Fruit fly (Drosophila melanogaster) whole organism, prepupa: ENCODE data around the gene CG7691.

ENCODE experiments used
- Blimp-1 ChIP-seq: fragments of 200-800 bp; sonication (Bioruptor generic); optimal IDR thresholded peaks from 3 replicates; lab custom pipeline; 2017; ENCODE audit warnings: missing biosample characterization, missing genetic modification characterization, mild to moderate bottlenecking, moderate library complexity, missing genetic modification reagents
- CG8319 ChIP-seq: fragments of 200-800 bp; sonication (Bioruptor generic); optimal IDR thresholded peaks from 3 replicates; lab custom pipeline; 2016; ENCODE audit warnings: missing biosample characterization, missing genetic modification characterization
- Sox14 ChIP-seq: fragments of 200-800 bp; sonication (Bioruptor generic); optimal IDR thresholded peaks from 3 replicates; lab custom pipeline; 2016; ENCODE audit warnings: missing biosample characterization, missing genetic modification characterization
- ss ChIP-seq, 2 experiments: fragments of 200-800 bp; sonication (Bioruptor generic); optimal IDR thresholded peaks; 2 replicates in 1 of 2; 3 replicates in 1 of 2; lab custom pipeline; 2017 to 2018; ENCODE audit warnings: mild to moderate bottlenecking in 2 of 2, missing biosample characterization in 2 of 2, missing genetic modification characterization in 2 of 2, moderate library complexity in 1 of 2
- vri ChIP-seq: fragments of 200-800 bp; sonication (Bioruptor generic); optimal IDR thresholded peaks from 3 replicates; lab custom pipeline; 2016; ENCODE audit warnings: missing biosample characterization, mild to moderate bottlenecking, missing genetic modification characterization

DNA sequence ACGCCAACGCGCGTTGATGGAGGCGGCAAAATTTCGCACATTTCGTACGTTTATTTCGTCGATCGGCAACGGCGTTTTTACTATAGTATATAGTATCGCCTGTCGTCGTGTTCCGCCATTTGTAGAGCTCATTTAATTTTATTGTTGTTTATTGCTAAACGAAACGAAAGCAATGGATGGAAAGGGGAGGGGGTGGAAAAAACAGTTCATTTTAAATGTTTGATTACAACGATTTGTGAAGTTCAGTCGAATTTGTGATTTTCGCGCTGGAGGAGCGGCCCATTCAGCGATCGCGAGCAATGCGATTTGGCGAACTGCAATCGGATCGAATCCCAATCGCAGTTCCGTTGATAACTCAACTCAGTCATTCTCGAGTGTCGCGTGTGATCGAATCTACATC is 21.3 kb downstream of the CG7691 start:
- TF ChIP-seq Blimp-1 (GFP tag; lab: Kevin White, UChicago) (no peak), vri (no peak), ss (GFP tag; optimal IDR thresholded peaks at IDR 0.05; lab: Kevin White, UChicago) (no peak), Sox14 (GFP tag; lab: Kevin White, UChicago) (no peak), CG8319 (GFP tag; lab: Kevin White, UChicago) (no peak)
